Fruit fly (Drosophila melanogaster) whole organism: ENCODE measurements around the gene CG17195.

Experiments
- EcR ChIP-seq, 2 experiments: fragments of >200 bp; optimal IDR thresholded peaks; 2 replicates each; lab custom pipeline; 2017; ENCODE audit warnings: missing biosample characterization in 2 of 2, missing genetic modification characterization in 2 of 2, missing genetic modification reagents in 2 of 2
- psq ChIP-seq: fragments of >200 bp; optimal IDR thresholded peaks from 2 replicates; lab custom pipeline; 2017
- usp ChIP-seq: fragments of >200 bp; optimal IDR thresholded peaks from 2 replicates; lab custom pipeline; 2017; ENCODE audit warnings: missing biosample characterization, missing genetic modification characterization, mixed read lengths

DNA sequence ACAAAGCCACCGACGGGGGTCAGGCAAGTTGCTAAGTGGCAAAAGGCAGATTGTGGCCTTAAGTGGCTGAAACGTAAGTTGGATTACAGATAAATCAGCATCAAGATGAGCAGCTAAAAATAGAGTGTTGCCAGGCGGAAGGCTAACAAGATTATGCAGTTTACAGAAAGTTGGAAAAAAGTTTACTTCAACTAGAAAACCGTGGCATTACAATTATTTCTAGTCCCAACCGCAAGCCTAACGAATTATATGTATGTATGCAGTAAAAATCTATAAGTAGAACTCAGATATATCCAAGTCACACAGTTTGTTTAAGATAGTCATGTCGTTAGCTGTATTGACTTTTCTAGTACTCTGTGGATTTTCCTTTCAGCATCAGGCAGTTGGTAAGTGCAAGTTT, 29.1 kb upstream of the CG17195 start, which contains the start of gene BG642167:
- TF ChIP-seq EcR (GFP tag; optimal IDR thresholded peaks at IDR 0.05; lab: Kevin White, UChicago) (no peak), usp (no peak), psq (lab: Kevin White, UChicago) (no peak)
